Fruit fly (Drosophila melanogaster) whole organism, embryonic: ENCODE results near the gene mirr.

Experiments
- BEAF-32 ChIP-seq: fragments of 200-800 bp; sonication (Bioruptor generic); optimal IDR thresholded peaks from 3 replicates; lab custom pipeline; 2017; ENCODE audit warnings: missing biosample characterization, missing genetic modification characterization, mild to moderate bottlenecking, moderate library complexity, missing genetic modification reagents
- Bdp1 ChIP-seq: fragments of 200-800 bp; sonication (Bioruptor generic); optimal IDR thresholded peaks from 3 replicates; lab custom pipeline; 2016; ENCODE audit warnings: missing biosample characterization, missing genetic modification characterization
- CG10959 ChIP-seq: fragments of 200-800 bp; sonication (Bioruptor generic); IDR thresholded peaks from 2 replicates; pipeline ENCODE4 v1.3.6; 2022; ENCODE audit warnings: missing biosample characterization, missing genetic modification characterization
- CG12942 ChIP-seq: fragments of 200-800 bp; sonication (Bioruptor generic); optimal IDR thresholded peaks from 3 replicates; lab custom pipeline; 2016; ENCODE audit warnings: missing biosample characterization, missing genetic modification characterization
- CG15696 ChIP-seq: fragments of 200-800 bp; sonication (Bioruptor generic); optimal IDR thresholded peaks from 2 replicates; lab custom pipeline; 2019; ENCODE audit warnings: missing biosample characterization, mild to moderate bottlenecking, missing genetic modification characterization, moderate library complexity
- CG31365 ChIP-seq: fragments of 200-800 bp; sonication (Bioruptor generic); optimal IDR thresholded peaks from 2 replicates; lab custom pipeline; 2018; ENCODE audit warnings: missing biosample characterization, mild to moderate bottlenecking, missing genetic modification characterization
- CG42726 ChIP-seq: fragments of 200-800 bp; sonication (Bioruptor generic); IDR thresholded peaks from 2 replicates; pipeline ENCODE4 v1.3.6; 2022; ENCODE audit warnings: missing biosample characterization, missing genetic modification characterization; ENCODE audit not compliant: partially characterized antibody
- CG4404 ChIP-seq: fragments of 200-800 bp; sonication (Bioruptor generic); IDR thresholded peaks from 2 replicates; pipeline ENCODE4 v1.3.6; 2022; ENCODE audit warnings: missing biosample characterization, missing genetic modification characterization
- CG4617 ChIP-seq: fragments of 200-800 bp; sonication (Bioruptor generic); optimal IDR thresholded peaks from 3 replicates; lab custom pipeline; 2016; ENCODE audit warnings: missing biosample characterization, missing genetic modification characterization, borderline replicate concordance
- CG4730 ChIP-seq: fragments of 200-800 bp; sonication (Bioruptor generic); IDR thresholded peaks from 2 replicates; pipeline ENCODE4 v1.3.6; 2022; ENCODE audit warnings: missing biosample characterization, missing genetic modification characterization
- CG6654 ChIP-seq: fragments of 200-800 bp; sonication (Bioruptor generic); optimal IDR thresholded peaks from 2 replicates; lab custom pipeline; 2017; ENCODE audit warnings: missing biosample characterization, mild to moderate bottlenecking, missing genetic modification characterization
- CHES-1-like ChIP-seq: fragments of 200-800 bp; sonication (Bioruptor generic); optimal IDR thresholded peaks from 2 replicates; lab custom pipeline; 2016; ENCODE audit warnings: missing biosample characterization, missing genetic modification characterization
- Dfd ChIP-seq, 2 experiments: fragments of >200 bp; optimal IDR thresholded peaks; 2 replicates each; lab custom pipeline; 2017; ENCODE audit warnings: missing biosample characterization in 2 of 2, missing genetic modification characterization in 2 of 2
- Dip3 ChIP-seq: fragments of 200-800 bp; sonication (Bioruptor generic); optimal IDR thresholded peaks from 3 replicates; lab custom pipeline; 2016; ENCODE audit warnings: missing biosample characterization, missing genetic modification characterization
- Doc2 ChIP-seq: fragments of 200-800 bp; sonication (Bioruptor generic); IDR thresholded peaks from 2 replicates; pipeline ENCODE4 v1.3.6; 2022; ENCODE audit warnings: missing biosample characterization, missing genetic modification characterization
- Gug ChIP-seq: fragments of 200-800 bp; sonication (Bioruptor generic); IDR thresholded peaks from 4 replicates; pipeline ENCODE4 v1.3.6; 2022; ENCODE audit warnings: missing biosample characterization, missing genetic modification characterization
- Mes4 ChIP-seq: fragments of 200-800 bp; sonication (Bioruptor generic); optimal IDR thresholded peaks from 2 replicates; lab custom pipeline; 2016; ENCODE audit warnings: missing biosample characterization, missing genetic modification characterization
- Side ChIP-seq: fragments of 200-800 bp; sonication (Bioruptor generic); optimal IDR thresholded peaks from 2 replicates; lab custom pipeline; 2016; ENCODE audit warnings: missing biosample characterization, missing genetic modification characterization
- bbx ChIP-seq: fragments of 200-800 bp; sonication (Bioruptor generic); IDR thresholded peaks from 2 replicates; pipeline ENCODE4 v1.3.6; 2022; ENCODE audit warnings: missing biosample characterization, missing genetic modification characterization; ENCODE audit not compliant: partially characterized antibody
- crp ChIP-seq, 2 experiments: fragments of 200-800 bp; sonication (Bioruptor generic); optimal IDR thresholded peaks; 2 replicates in 1 of 2; 3 replicates in 1 of 2; lab custom pipeline; 2017; ENCODE audit warnings: missing biosample characterization in 2 of 2, missing genetic modification characterization in 2 of 2, mild to moderate bottlenecking in 1 of 2, moderate library complexity in 1 of 2
- gcm2 ChIP-seq: fragments of 200-800 bp; sonication (Bioruptor generic); optimal IDR thresholded peaks from 2 replicates; lab custom pipeline; 2016; ENCODE audit warnings: missing biosample characterization, missing genetic modification characterization
- hb ChIP-seq: fragments of 200-800 bp; sonication (Bioruptor generic); IDR thresholded peaks from 3 replicates; pipeline ENCODE4 v1.3.6; 2022; ENCODE audit warnings: missing biosample characterization, missing genetic modification characterization; ENCODE audit not compliant: partially characterized antibody
- pb ChIP-seq: fragments of 200-800 bp; sonication (Bioruptor generic); optimal IDR thresholded peaks from 3 replicates; lab custom pipeline; 2016; ENCODE audit warnings: missing biosample characterization, missing genetic modification characterization
- pita ChIP-seq: fragments of 200-800 bp; sonication (Bioruptor generic); optimal IDR thresholded peaks from 2 replicates; lab custom pipeline; 2017; ENCODE audit warnings: missing biosample characterization, mild to moderate bottlenecking, missing genetic modification characterization
- run ChIP-seq: fragments of 200-800 bp; sonication (Bioruptor generic); optimal IDR thresholded peaks from 3 replicates; lab custom pipeline; 2018; ENCODE audit warnings: missing biosample characterization, mild to moderate bottlenecking, missing genetic modification characterization
- sna ChIP-seq: fragments of 200-800 bp; sonication (Bioruptor generic); IDR thresholded peaks from 2 replicates; pipeline ENCODE4 v1.3.6; 2022; ENCODE audit warnings: missing biosample characterization, missing genetic modification characterization; ENCODE audit not compliant: partially characterized antibody
- sqz ChIP-seq: fragments of 200-800 bp; sonication (Bioruptor generic); optimal IDR thresholded peaks from 3 replicates; lab custom pipeline; 2018; ENCODE audit warnings: missing biosample characterization, mild to moderate bottlenecking, missing genetic modification characterization
- tio ChIP-seq: fragments of 200-800 bp; sonication (Bioruptor generic); optimal IDR thresholded peaks from 2 replicates; lab custom pipeline; 2017; ENCODE audit warnings: missing biosample characterization, missing genetic modification characterization, inconsistent platforms
- vvl ChIP-seq: fragments of 200-800 bp; sonication (Bioruptor generic); IDR thresholded peaks from 2 replicates; pipeline ENCODE4 v1.3.6; 2022; ENCODE audit warnings: missing biosample characterization, missing genetic modification characterization
- zfh1 ChIP-seq: fragments of 200-800 bp; sonication (Bioruptor generic); IDR thresholded peaks from 3 replicates; pipeline ENCODE4 v1.3.6; 2022; ENCODE audit warnings: missing biosample characterization, missing genetic modification characterization

mirr gene

DNA sequence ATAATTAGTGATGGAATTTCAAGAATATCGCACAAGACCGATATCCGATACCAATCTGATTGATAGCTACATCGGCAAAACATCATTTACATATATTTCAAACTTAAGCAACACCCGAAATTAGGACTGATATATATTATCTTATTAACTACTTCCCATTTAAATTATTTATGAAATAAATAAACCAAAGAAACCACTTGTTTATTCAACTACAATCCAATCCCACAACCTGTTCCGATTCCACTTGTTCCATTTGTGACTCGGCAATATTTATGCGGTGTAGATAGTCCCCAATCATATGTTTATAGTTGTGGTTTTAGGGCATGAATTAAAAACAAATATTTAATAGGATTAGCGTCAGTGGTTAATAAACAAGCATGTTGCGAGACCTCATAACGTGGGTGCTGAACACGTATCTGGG, 61.3 kb downstream of the mirr start, which contains the start of the genes CG10973 and Vps13D (continued):
- TF ChIP-seq CG6654 (GFP tag; lab: Kevin White, UChicago) (peak; percentile 11), run (peak; percentile 82), Gug (GFP tag; lab: Robert Waterston, UW) (no peak), CG4617 (GFP tag; lab: Kevin White, UChicago) (peak; percentile 70), CG10959 (GFP tag; lab: Robert Waterston, UW) (no peak), vvl (GFP tag; lab: Robert Waterston, UW) (no peak; the same call in none of the 2 replicates), Side (GFP tag; lab: Kevin White, UChicago) (no peak), CHES-1-like (GFP tag; lab: Kevin White, UChicago) (peak; percentile 33), BEAF-32 (GFP tag; lab: Kevin White, UChicago) (peak; percentile 94), Dfd (GFP tag; optimal IDR thresholded peaks at IDR 0.05; lab: Kevin White, UChicago) (no peak), sna (peak; percentile 90), crp (GFP tag; optimal IDR thresholded peaks at IDR 0.05; lab: Kevin White, UChicago) (peak; percentile 75 to 94), gcm2 (GFP tag; lab: Kevin White, UChicago) (peak; percentile 9), Bdp1 (GFP tag; lab: Kevin White, UChicago) (peak; percentile 45), Mes4 (GFP tag; lab: Kevin White, UChicago) (no peak), CG4404 (GFP tag; lab: Robert Waterston, UW) (no peak), Dip3 (GFP tag; lab: Kevin White, UChicago) (no peak), sqz (GFP tag; lab: Kevin White, UChicago) (no peak), CG31365 (tag; lab: Kevin White, UChicago) (peak; percentile 62), CG15696 (no peak), pita (GFP tag; lab: Kevin White, UChicago) (peak; percentile 59), pb (GFP tag; lab: Kevin White, UChicago) (no peak), CG4730 (GFP tag; lab: Robert Waterston, UW) (no peak), CG42726 (peak; percentile 67; the same call in 1 of the 2 replicates), hb (GFP tag; lab: Robert Waterston, UW) (peak; percentile 79), bbx (GFP tag; lab: Robert Waterston, UW) (peak; percentile 86), Doc2 (GFP tag; lab: Robert Waterston, UW) (no peak), tio (GFP tag; lab: Kevin White, UChicago) (no peak), zfh1 (GFP tag; lab: Robert Waterston, UW) (0 out of 3 replicates have a peak, but pooled peaks have one; percentile 15), CG12942 (GFP tag; lab: Kevin White, UChicago) (peak; percentile 19)
- TF ChIP-seq, all 482 proteins: peak for 162
